Fruit fly (Drosophila melanogaster) whole organism, embryonic: ENCODE data around the gene CG13949.

Experiments used
- Atf-2 ChIP-seq: fragments of 200-800 bp; sonication (Bioruptor generic); optimal IDR thresholded peaks from 2 replicates; lab custom pipeline; 2016; ENCODE audit warnings: missing biosample characterization, missing genetic modification characterization
- BtbVII ChIP-seq: fragments of 200-800 bp; sonication (Bioruptor generic); optimal IDR thresholded peaks from 3 replicates; lab custom pipeline; 2017; ENCODE audit warnings: missing biosample characterization, mild to moderate bottlenecking, missing genetic modification characterization
- CG12071 ChIP-seq: fragments of 200-800 bp; sonication (Bioruptor generic); optimal IDR thresholded peaks from 3 replicates; lab custom pipeline; 2018; ENCODE audit warnings: missing biosample characterization, mild to moderate bottlenecking, missing genetic modification characterization
- CG13296 ChIP-seq: fragments of 200-800 bp; sonication (Bioruptor generic); optimal IDR thresholded peaks from 3 replicates; lab custom pipeline; 2018; ENCODE audit warnings: missing biosample characterization, mild to moderate bottlenecking, missing genetic modification characterization
- CG13424 ChIP-seq: fragments of 200-800 bp; sonication (Bioruptor generic); optimal IDR thresholded peaks from 2 replicates; lab custom pipeline; 2019; ENCODE audit warnings: missing biosample characterization, mild to moderate bottlenecking, missing genetic modification characterization, moderate library complexity
- CG14441 ChIP-seq: fragments of 200-800 bp; sonication (Bioruptor generic); IDR thresholded peaks from 2 replicates; pipeline ENCODE4 v1.3.6; 2022; ENCODE audit warnings: missing biosample characterization, missing genetic modification characterization
- CG16815 ChIP-seq: fragments of 200-800 bp; sonication (Bioruptor generic); optimal IDR thresholded peaks from 3 replicates; lab custom pipeline; 2017; ENCODE audit warnings: missing biosample characterization, mild to moderate bottlenecking, missing genetic modification characterization
- CG17186 ChIP-seq: fragments of 200-800 bp; sonication (Bioruptor generic); optimal IDR thresholded peaks from 3 replicates; lab custom pipeline; 2017; ENCODE audit warnings: missing biosample characterization, missing genetic modification reagents, missing genetic modification characterization
- CG18011 ChIP-seq: fragments of 200-800 bp; sonication (Bioruptor generic); optimal IDR thresholded peaks from 2 replicates; lab custom pipeline; 2017; ENCODE audit warnings: missing biosample characterization, missing genetic modification characterization, mild to moderate bottlenecking, moderate library complexity, missing genotype
- CG18764 ChIP-seq: fragments of 200-800 bp; sonication (Bioruptor generic); optimal IDR thresholded peaks from 3 replicates; lab custom pipeline; 2016; ENCODE audit warnings: missing biosample characterization, missing genetic modification characterization
- CG30020 ChIP-seq: fragments of 200-800 bp; optimal IDR thresholded peaks from 2 replicates; lab custom pipeline; 2019; ENCODE audit warnings: missing biosample characterization, mild to moderate bottlenecking, missing genetic modification characterization, moderate library complexity
- CG42726 ChIP-seq: fragments of 200-800 bp; sonication (Bioruptor generic); IDR thresholded peaks from 2 replicates; pipeline ENCODE4 v1.3.6; 2022; ENCODE audit warnings: missing biosample characterization, missing genetic modification characterization; ENCODE audit not compliant: partially characterized antibody
- CG4360 ChIP-seq: fragments of 200-800 bp; sonication (Bioruptor generic); IDR thresholded peaks from 2 replicates; pipeline ENCODE4 v1.3.6; 2022; ENCODE audit warnings: missing biosample characterization, missing genetic modification characterization
- CG5245 ChIP-seq: fragments of 200-800 bp; sonication (Bioruptor generic); optimal IDR thresholded peaks from 3 replicates; lab custom pipeline; 2016; ENCODE audit warnings: missing biosample characterization, missing genetic modification characterization
- CG8290 ChIP-seq, 3 experiments: fragments of 200-800 bp; sonication (Bioruptor generic); optimal IDR thresholded peaks; 2 replicates each; lab custom pipeline; 2016 to 2019; ENCODE audit warnings: missing biosample characterization in 3 of 3, missing genetic modification characterization in 3 of 3, mild to moderate bottlenecking in 2 of 3, moderate library complexity in 1 of 3
- CG8924 ChIP-seq: fragments of 200-800 bp; optimal IDR thresholded peaks from 3 replicates; lab custom pipeline; 2019; ENCODE audit warnings: missing biosample characterization, mild to moderate bottlenecking, missing genetic modification characterization, moderate library complexity
- CG8944 ChIP-seq: fragments of 200-800 bp; sonication (Bioruptor generic); optimal IDR thresholded peaks from 3 replicates; lab custom pipeline; 2016; ENCODE audit warnings: missing biosample characterization, missing genetic modification characterization
- CG9876 ChIP-seq: fragments of 200-800 bp; sonication (Bioruptor generic); optimal IDR thresholded peaks from 2 replicates; lab custom pipeline; 2016; ENCODE audit warnings: missing biosample characterization, missing genetic modification characterization
- Gug ChIP-seq: fragments of 200-800 bp; sonication (Bioruptor generic); IDR thresholded peaks from 4 replicates; pipeline ENCODE4 v1.3.6; 2022; ENCODE audit warnings: missing biosample characterization, missing genetic modification characterization
- HLH54F ChIP-seq: fragments of 200-800 bp; sonication (Bioruptor generic); optimal IDR thresholded peaks from 3 replicates; lab custom pipeline; 2016; ENCODE audit warnings: missing biosample characterization, missing genetic modification characterization
- Hmr ChIP-seq: fragments of 200-800 bp; sonication (Bioruptor generic); optimal IDR thresholded peaks from 3 replicates; lab custom pipeline; 2017; ENCODE audit warnings: mild to moderate bottlenecking, missing biosample characterization, missing genetic modification reagents, missing genetic modification characterization
- Hr51 ChIP-seq, 2 experiments: fragments of 200-800 bp; sonication (Bioruptor generic); optimal IDR thresholded peaks; 2 replicates in 1 of 2; 3 replicates in 1 of 2; lab custom pipeline; 2016 to 2018; ENCODE audit warnings: missing biosample characterization in 2 of 2, missing genetic modification characterization in 2 of 2, mild to moderate bottlenecking in 1 of 2, moderate library complexity in 1 of 2
- Jarid2 ChIP-seq: fragments of 200-800 bp; sonication (Bioruptor generic); optimal IDR thresholded peaks from 3 replicates; lab custom pipeline; 2017; ENCODE audit warnings: mild to moderate bottlenecking, missing biosample characterization, missing genetic modification reagents, missing genetic modification characterization
- Max ChIP-seq: fragments of 200-800 bp; sonication (Bioruptor generic); optimal IDR thresholded peaks from 2 replicates; lab custom pipeline; 2016; ENCODE audit warnings: missing biosample characterization, mild to moderate bottlenecking, missing genetic modification characterization
- Poxn ChIP-seq: fragments of 200-800 bp; sonication (Bioruptor generic); IDR thresholded peaks from 2 replicates; pipeline ENCODE4 v1.3.6; 2022; ENCODE audit warnings: missing biosample characterization, missing genetic modification characterization
- Sry-δ ChIP-seq: fragments of 200-800 bp; sonication (Bioruptor generic); optimal IDR thresholded peaks from 2 replicates; lab custom pipeline; 2016; ENCODE audit warnings: missing biosample characterization, missing genetic modification characterization
- Xbp1 ChIP-seq: fragments of 200-800 bp; sonication (Bioruptor generic); optimal IDR thresholded peaks from 3 replicates; lab custom pipeline; 2016; ENCODE audit warnings: missing biosample characterization, mild to moderate bottlenecking, missing genetic modification characterization
- abd-A ChIP-seq: fragments of 200-800 bp; sonication (Bioruptor generic); optimal IDR thresholded peaks from 3 replicates; lab custom pipeline; 2019; ENCODE audit warnings: missing biosample characterization, mild to moderate bottlenecking, missing genetic modification characterization, moderate library complexity
- al ChIP-seq: fragments of 200-800 bp; sonication (Bioruptor generic); IDR thresholded peaks from 2 replicates; pipeline ENCODE4 v1.3.6; 2022; ENCODE audit warnings: missing biosample characterization, missing genetic modification characterization
- chm ChIP-seq: fragments of 200-800 bp; sonication (Bioruptor generic); IDR thresholded peaks from 2 replicates; pipeline ENCODE4 v1.3.6; 2022; ENCODE audit warnings: missing biosample characterization, missing genetic modification characterization
- ci ChIP-seq: fragments of 200-800 bp; sonication (Bioruptor generic); IDR thresholded peaks from 3 replicates; pipeline ENCODE4 v1.3.6; 2022; ENCODE audit warnings: missing biosample characterization, missing genetic modification characterization
- dan ChIP-seq: fragments of 200-800 bp; sonication (Bioruptor generic); IDR thresholded peaks from 2 replicates; pipeline ENCODE4 v1.3.6; 2022; ENCODE audit warnings: missing biosample characterization, missing genetic modification characterization
- dimm ChIP-seq: fragments of 200-800 bp; sonication (Bioruptor generic); IDR thresholded peaks from 2 replicates; pipeline ENCODE4 v1.3.6; 2022; ENCODE audit warnings: missing biosample characterization, missing genetic modification characterization
- eve ChIP-seq, 2 experiments: fragments of >200 bp; optimal IDR thresholded peaks; 2 replicates each; lab custom pipeline; 2017; ENCODE audit warnings: missing biosample characterization in 2 of 2, missing genetic modification characterization in 2 of 2
- fu2 ChIP-seq: fragments of 200-800 bp; sonication (Bioruptor generic); optimal IDR thresholded peaks from 2 replicates; lab custom pipeline; 2016; ENCODE audit warnings: missing biosample characterization, missing genetic modification characterization
- gce ChIP-seq: fragments of 200-800 bp; sonication (Bioruptor generic); IDR thresholded peaks from 3 replicates; pipeline ENCODE4 v1.3.6; 2022; ENCODE audit warnings: missing biosample characterization, missing genetic modification characterization
- grn ChIP-seq: fragments of 200-800 bp; sonication (Bioruptor generic); optimal IDR thresholded peaks from 3 replicates; lab custom pipeline; 2017; ENCODE audit warnings: missing biosample characterization, missing genetic modification characterization
- kay ChIP-seq: fragments of 200-800 bp; sonication (Bioruptor generic); optimal IDR thresholded peaks from 2 replicates; lab custom pipeline; 2016; ENCODE audit warnings: missing biosample characterization, missing genetic modification characterization
- ken ChIP-seq: fragments of 200-800 bp; sonication (Bioruptor generic); IDR thresholded peaks from 3 replicates; pipeline ENCODE4 v1.3.6; 2022; ENCODE audit warnings: missing biosample characterization, missing genetic modification characterization
- lab ChIP-seq: fragments of 200-800 bp; sonication (Bioruptor generic); optimal IDR thresholded peaks from 3 replicates; lab custom pipeline; 2017; ENCODE audit warnings: missing biosample characterization, missing genetic modification characterization, mild to moderate bottlenecking, moderate library complexity, missing genetic modification reagents
- mld ChIP-seq: fragments of 200-800 bp; sonication (Bioruptor generic); IDR thresholded peaks from 3 replicates; pipeline ENCODE4 v1.3.6; 2022; ENCODE audit warnings: missing biosample characterization, missing genetic modification characterization; ENCODE audit not compliant: partially characterized antibody
- nmo ChIP-seq: fragments of 200-800 bp; sonication (Bioruptor generic); optimal IDR thresholded peaks from 2 replicates; lab custom pipeline; 2018; ENCODE audit warnings: missing biosample characterization, mild to moderate bottlenecking, missing genetic modification characterization, moderate library complexity
- pros ChIP-seq: fragments of 200-800 bp; sonication (Bioruptor generic); optimal IDR thresholded peaks from 3 replicates; lab custom pipeline; 2019; ENCODE audit warnings: missing biosample characterization, mild to moderate bottlenecking, missing genetic modification characterization, moderate library complexity
- ro ChIP-seq: fragments of 200-800 bp; sonication (Bioruptor generic); IDR thresholded peaks from 2 replicates; pipeline ENCODE4 v1.3.6; 2022; ENCODE audit warnings: missing biosample characterization, missing genetic modification characterization
- ssp ChIP-seq: fragments of 200-800 bp; sonication (Bioruptor generic); IDR thresholded peaks from 2 replicates; pipeline ENCODE4 v1.3.6; 2022; ENCODE audit warnings: missing biosample characterization, missing genetic modification characterization
- tio ChIP-seq: fragments of 200-800 bp; sonication (Bioruptor generic); optimal IDR thresholded peaks from 2 replicates; lab custom pipeline; 2017; ENCODE audit warnings: missing biosample characterization, missing genetic modification characterization, inconsistent platforms
- trem ChIP-seq: fragments of 200-800 bp; optimal IDR thresholded peaks from 3 replicates; lab custom pipeline; 2019; ENCODE audit warnings: missing biosample characterization, mild to moderate bottlenecking, missing genetic modification characterization, moderate library complexity
- ttk ChIP-seq: fragments of 200-800 bp; sonication (Bioruptor generic); IDR thresholded peaks from 2 replicates; pipeline ENCODE4 v2.1.2; 2022; ENCODE audit warnings: missing biosample characterization, missing genetic modification characterization
- z ChIP-seq: fragments of 200-800 bp; sonication (Bioruptor generic); IDR thresholded peaks from 3 replicates; pipeline ENCODE4 v1.3.6; 2022; ENCODE audit warnings: missing biosample characterization, missing genetic modification characterization

The CG13949 gene

DNA sequence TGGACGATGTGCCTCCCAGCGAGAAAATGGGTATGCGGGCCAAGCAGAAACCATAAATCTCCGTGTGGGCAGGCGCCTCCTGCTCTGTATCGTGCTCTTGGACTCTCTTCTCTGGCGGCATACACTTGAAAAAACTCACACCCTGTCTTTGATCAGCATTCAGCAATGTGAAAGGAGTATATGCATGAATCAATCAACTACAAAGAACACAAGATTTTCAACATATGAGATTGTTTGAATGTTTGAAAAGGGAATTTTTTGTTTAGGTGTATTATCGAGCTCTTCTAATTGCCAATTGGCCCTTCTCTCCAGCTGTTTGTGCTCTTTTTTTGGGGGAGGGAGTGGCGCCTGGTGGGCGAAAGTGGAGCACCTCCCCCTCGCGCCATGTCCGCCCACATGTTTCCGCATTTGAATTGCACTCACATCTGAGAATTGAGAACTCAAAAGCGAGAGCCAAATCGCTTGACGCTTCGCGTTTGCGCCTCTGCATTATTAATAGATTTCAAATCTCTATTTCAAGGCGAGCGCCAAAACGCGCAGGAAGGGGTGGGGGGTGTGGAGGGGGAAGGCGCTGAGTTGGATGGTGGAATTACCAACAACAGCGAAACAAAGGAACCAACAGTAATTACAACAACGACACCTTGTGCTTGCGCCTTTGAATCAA lies 9.7 kb upstream of the CG13949 start (continued):
- TF ChIP-seq dan (GFP tag; lab: Robert Waterston, UW) = no peak
- peak; percentile 54 for TF ChIP-seq tio
- peak; percentile 62 for TF ChIP-seq Max (GFP tag; lab: Kevin White, UChicago)
- TF ChIP-seq chm (GFP tag; lab: Robert Waterston, UW) = peak; percentile 89
- peak; percentile 65 for TF ChIP-seq kay (GFP tag; lab: Kevin White, UChicago)
- TF ChIP-seq Poxn (GFP tag; lab: Robert Waterston, UW) = peak; percentile 64; the same call in 1 of the 2 replicates
- TF ChIP-seq CG12071 (GFP tag; lab: Kevin White, UChicago) = peak; percentile 95
- peak; percentile 69; the same call in 1 of the 3 replicates for TF ChIP-seq gce
- TF ChIP-seq CG5245 (GFP tag; lab: Kevin White, UChicago) = peak; percentile 71
- peak; percentile 95 for TF ChIP-seq lab
- peak; percentile 57 for TF ChIP-seq CG8290 (GFP tag; optimal IDR thresholded peaks at IDR 0.05; lab: Kevin White, UChicago)
- TF ChIP-seq CG8290 (tag; optimal IDR thresholded peaks at IDR 0.05; lab: Kevin White, UChicago) = peak in 1 of 2 experiments; percentile 97
- TF ChIP-seq CG17186 (GFP tag; lab: Kevin White, UChicago) = peak; percentile 54
- TF ChIP-seq CG18764 (GFP tag; lab: Kevin White, UChicago) = peak; percentile 81
- TF ChIP-seq dimm (GFP tag; lab: Robert Waterston, UW) = peak; percentile 84
- TF ChIP-seq eve (GFP tag; optimal IDR thresholded peaks at IDR 0.05; lab: Kevin White, UChicago) = no peak
- peak; percentile 79 to 90 for TF ChIP-seq Hr51 (GFP tag; optimal IDR thresholded peaks at IDR 0.05; lab: Kevin White, UChicago)
- TF ChIP-seq CG16815 (GFP tag; lab: Kevin White, UChicago) = peak; percentile 56
- TF ChIP-seq ttk (GFP tag; lab: Robert Waterston, UW) = peak; percentile 86
- peak; percentile 72 for TF ChIP-seq CG9876 (GFP tag; lab: Kevin White, UChicago)
- no peak for TF ChIP-seq Jarid2 (GFP tag; lab: Kevin White, UChicago)
- TF ChIP-seq Sry-δ (GFP tag; lab: Kevin White, UChicago) = peak; percentile 49
- peak; percentile 2 for TF ChIP-seq CG30020 (tag; lab: Kevin White, UChicago)
- peak; percentile 71; the same call in 2 of the 3 replicates for TF ChIP-seq z (GFP tag; lab: Robert Waterston, UW)
- peak; percentile 80 for TF ChIP-seq ssp
- TF ChIP-seq mld (GFP tag; lab: Robert Waterston, UW) = no peak
- no peak for TF ChIP-seq CG42726
- peak; percentile 90 for TF ChIP-seq ken
- peak; percentile 63 for TF ChIP-seq CG4360 (GFP tag; lab: Robert Waterston, UW)
- TF ChIP-seq ci (GFP tag; lab: Robert Waterston, UW) = peak; percentile 97
- peak; percentile 77 for TF ChIP-seq nmo
- peak; percentile 82 for TF ChIP-seq CG13296 (GFP tag; lab: Kevin White, UChicago)
- peak; percentile 89 for TF ChIP-seq Hmr (GFP tag; lab: Kevin White, UChicago)
- peak; percentile 84 for TF ChIP-seq CG8944 (GFP tag; lab: Kevin White, UChicago)
- TF ChIP-seq fu2 = peak; percentile 80
- TF ChIP-seq Gug = peak; percentile 88; the same call in 3 of the 4 replicates
- no peak for TF ChIP-seq pros
- TF ChIP-seq grn (GFP tag; lab: Kevin White, UChicago) = no peak
- peak; percentile 75 for TF ChIP-seq BtbVII (GFP tag; lab: Kevin White, UChicago)
- TF ChIP-seq ro = peak; percentile 78
- peak; percentile 84 for TF ChIP-seq al
- TF ChIP-seq CG18011 = peak; percentile 68
- peak; percentile 54 for TF ChIP-seq abd-A (tag; lab: Kevin White, UChicago)
- peak; percentile 89 for TF ChIP-seq CG14441 (GFP tag; lab: Robert Waterston, UW)
- peak; percentile 91 for TF ChIP-seq CG13424 (tag; lab: Kevin White, UChicago)
- peak; percentile 80 for TF ChIP-seq Atf-2
- peak; percentile 90 for TF ChIP-seq Xbp1
- peak; percentile 82 for TF ChIP-seq HLH54F (GFP tag; lab: Kevin White, UChicago)
- peak; percentile 40 for TF ChIP-seq trem (tag; lab: Kevin White, UChicago)
- TF ChIP-seq CG8924 (tag; lab: Kevin White, UChicago) = peak; percentile 87
